Worm (Caenorhabditis elegans) whole organism, L4/young adult: ENCODE results near the gene agt-1.

Experiments
- W03F9.2 ChIP-seq: fragments of 150-350 bp; optimal IDR thresholded peaks from 2 replicates; lab custom pipeline; 2014; ENCODE audit warnings: missing biosample characterization, missing genetic modification characterization
- dao-5 ChIP-seq: sonication (generic microtip); optimal IDR thresholded peaks from 2 replicates; lab custom pipeline; 2016; ENCODE audit warnings: missing genotype, missing genetic modification characterization, moderate library complexity, missing compliant biosample characterization
- him-1 ChIP-seq: sonication (generic microtip); optimal IDR thresholded peaks from 2 replicates; lab custom pipeline; 2016; ENCODE audit warnings: missing genotype, missing genetic modification reagents, missing genetic modification characterization, missing compliant biosample characterization

Gene agt-1

DNA sequence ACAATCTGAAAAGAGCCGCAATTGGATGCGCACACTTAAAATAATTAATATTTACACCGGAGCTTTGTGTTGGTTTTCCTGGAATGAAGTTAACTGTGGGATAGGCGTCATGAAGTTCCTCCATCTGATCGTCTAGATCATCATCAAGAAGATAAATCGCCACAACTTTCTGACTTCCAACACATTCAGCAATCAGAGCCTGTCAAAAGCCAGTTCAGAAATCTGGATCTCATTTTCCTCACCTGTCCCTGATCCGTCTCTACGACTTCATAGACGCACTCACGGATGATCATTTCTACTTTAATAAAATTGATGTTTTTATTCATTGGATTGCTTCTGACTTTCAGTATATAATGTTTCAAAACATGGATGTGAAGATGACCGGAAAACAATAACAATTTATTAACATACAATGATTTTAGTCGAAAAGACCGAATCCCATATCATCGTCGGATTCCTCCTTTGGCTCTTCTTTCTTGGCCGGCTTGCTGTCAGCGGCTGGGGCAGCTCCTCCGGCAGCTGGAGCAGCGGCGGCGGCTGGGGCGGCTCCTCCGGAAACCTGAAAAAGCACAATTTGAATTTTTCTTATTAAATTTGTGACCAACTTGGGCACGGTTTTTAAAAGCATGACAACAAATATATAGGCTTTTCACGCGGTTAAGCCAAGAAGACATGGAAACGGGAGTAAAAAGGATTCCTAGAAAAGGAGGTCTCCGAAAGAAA, at the start of gene agt-1:
Gene agt-1 (minus strand): TSS at position 293 of the 723 bp plus-strand sequence.
- no peak for TF ChIP-seq W03F9.2 (tag; lab: Kevin White, UChicago)
- no peak for TF ChIP-seq him-1 (tag; lab: Kevin White, UChicago)
- no peak for TF ChIP-seq dao-5 (tag; lab: Kevin White, UChicago)

DNA sequence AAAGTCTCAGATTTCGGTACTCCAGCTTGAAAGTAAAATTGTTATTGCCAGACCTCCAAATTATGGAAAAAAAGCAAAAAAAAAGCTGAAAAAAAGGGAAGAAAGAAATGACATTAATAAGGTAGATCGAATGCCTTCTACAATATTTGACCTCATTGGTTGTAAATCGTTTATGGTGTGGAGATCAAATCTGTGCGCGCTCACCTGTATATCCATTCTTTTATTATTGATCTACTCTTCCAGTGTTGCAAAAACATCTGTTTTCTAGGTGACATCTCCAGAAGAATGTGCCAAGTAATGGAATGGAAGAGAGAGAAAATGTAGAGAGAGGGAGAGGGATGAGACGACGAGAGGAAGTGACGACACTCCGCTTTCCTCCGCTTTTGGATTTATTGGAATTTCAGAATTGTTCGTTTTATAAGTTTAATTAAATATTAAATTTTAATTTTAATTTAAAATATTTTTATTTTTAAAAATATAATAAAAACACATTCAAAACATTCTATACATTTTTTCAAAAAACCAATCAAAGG, 46.6 kb upstream of the agt-1 start, which contains the start of the genes pik-1 and aptf-2:
Gene pik-1 (plus strand): TSS at position 303 of the 533 bp plus-strand sequence.
Gene aptf-2 (minus strand): TSS at position 313 of the 533 bp plus-strand sequence.
- TF ChIP-seq W03F9.2 (tag; lab: Kevin White, UChicago): no peak
- no peak for TF ChIP-seq him-1 (tag; lab: Kevin White, UChicago)
- no peak for TF ChIP-seq dao-5 (tag; lab: Kevin White, UChicago)

DNA sequence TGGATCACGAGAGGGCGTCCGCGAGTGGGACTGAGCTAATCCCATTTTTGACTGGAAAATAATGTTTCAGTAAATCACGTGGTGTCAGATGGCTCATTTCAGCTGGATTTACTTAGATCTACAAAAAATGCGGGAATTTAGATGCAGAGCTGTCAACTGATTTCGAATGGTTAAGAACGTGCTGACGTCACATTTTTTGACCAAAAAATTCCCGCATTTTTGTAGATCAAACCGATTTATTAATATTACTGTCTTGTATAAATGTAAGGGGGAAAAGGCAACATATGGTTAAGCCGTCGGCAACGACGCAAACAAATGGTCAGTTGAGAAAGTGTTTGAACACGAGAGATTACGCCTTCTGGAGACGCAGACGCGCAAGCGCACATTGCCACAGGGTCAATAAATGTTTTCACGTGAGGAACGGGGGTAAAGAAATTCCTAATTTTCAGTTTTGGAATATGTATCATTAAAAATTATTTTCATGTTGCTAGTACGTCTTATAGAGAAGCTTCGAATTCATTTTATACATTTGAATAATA, 43.7 kb upstream of the agt-1 start, which contains the start of gene gcl-1:
Gene gcl-1 (minus strand): TSS at position 51 of the 539 bp plus-strand sequence.
- TF ChIP-seq him-1 (tag; lab: Kevin White, UChicago) (no peak), W03F9.2 (tag; lab: Kevin White, UChicago) (no peak), dao-5 (tag; lab: Kevin White, UChicago) (no peak)

DNA sequence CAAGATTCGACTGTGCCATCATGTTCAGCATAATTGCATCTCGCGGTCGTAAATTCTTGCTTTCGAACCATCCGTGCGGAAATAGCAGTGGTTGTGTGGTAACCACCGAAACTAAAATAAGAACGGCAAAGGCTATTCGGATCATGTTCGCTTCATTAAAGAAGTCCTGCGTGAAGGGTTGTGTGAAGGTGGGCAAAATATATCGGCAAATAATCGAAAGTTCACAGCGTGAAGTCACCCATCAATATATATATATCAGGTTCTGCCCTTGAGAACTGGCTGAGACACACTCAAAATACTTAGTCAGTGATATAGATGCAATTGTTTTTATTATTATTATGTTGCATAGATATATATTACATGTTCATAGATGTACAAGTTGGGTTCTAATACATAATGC, 38.8 kb upstream of the agt-1 start, which contains the start of gene Y62E10A.19:
Gene Y62E10A.19 (minus strand): TSS at position 289 of the 400 bp plus-strand sequence.
- TF ChIP-seq him-1 (tag; lab: Kevin White, UChicago) (no peak), dao-5 (tag; lab: Kevin White, UChicago) (no peak), W03F9.2 (tag; lab: Kevin White, UChicago) (no peak)

DNA sequence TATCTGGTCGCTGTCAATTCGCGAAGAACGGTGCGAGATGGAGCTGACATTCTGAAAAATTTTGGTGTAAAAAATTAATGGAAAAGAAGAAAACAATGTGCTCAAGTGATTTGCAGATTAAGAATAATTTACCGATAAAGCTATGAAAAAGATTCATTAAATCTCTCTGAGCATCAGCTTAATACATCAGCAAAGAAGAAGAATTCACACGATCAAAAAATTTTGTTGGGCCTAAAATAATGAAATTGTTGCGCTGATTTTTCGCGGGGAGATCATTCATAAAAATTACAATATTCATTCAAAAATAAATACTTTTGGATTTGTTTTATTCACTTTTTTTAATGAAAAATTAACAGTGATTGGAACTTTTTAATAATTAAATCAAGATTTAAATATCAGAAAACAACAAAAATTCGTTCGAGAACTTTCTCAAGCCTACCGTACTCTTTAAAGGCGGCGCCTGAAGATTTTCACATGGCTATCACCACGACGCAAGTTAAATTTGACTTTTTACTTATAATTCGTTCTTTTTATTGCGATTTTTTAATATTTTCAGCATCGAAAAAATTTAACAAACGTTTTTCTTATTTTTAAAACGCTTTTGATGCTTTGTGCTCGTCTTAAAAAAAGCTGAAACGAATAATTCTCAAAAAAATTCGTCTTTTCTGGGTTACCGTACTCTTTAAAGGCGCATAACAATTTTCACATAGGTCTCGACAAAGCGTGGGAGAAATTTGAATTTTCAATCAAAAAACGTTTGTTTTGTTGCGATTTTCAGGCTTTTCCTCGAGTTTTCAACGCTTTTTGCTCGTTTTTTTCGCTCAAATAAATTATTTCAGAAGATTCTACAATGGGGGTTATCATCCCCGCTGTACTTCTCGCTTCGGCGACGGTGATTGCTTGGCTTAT, 31.5 kb upstream of the agt-1 start, which contains the start of the genes memi-2 and cyp-31A5:
Gene memi-2 (minus strand): TSS at position 51 of the 909 bp plus-strand sequence.
Gene cyp-31A5 (plus strand): TSS at position 834 of the 909 bp plus-strand sequence.
- TF ChIP-seq W03F9.2 (tag; lab: Kevin White, UChicago): no peak
- TF ChIP-seq him-1 (tag; lab: Kevin White, UChicago): no peak
- TF ChIP-seq dao-5 (tag; lab: Kevin White, UChicago): no peak

DNA sequence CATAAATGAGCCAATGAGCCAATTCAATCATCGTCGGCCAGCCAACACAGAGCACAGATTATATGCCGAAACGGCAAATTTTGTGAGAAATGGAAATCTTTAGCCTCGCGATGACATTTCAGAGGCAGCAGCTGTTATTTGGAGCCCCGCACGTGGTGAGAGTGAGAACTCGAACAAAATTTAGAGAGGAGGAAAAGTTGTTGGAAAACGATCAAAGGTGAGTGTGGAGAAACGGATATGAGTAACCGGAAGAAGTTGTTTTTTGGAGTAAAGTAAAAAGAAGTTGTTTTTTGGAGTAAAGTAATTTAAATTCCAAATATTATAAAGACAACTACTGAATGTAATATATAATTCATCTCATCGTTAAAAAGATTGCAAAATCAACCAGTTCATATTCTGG, 29.5 kb upstream of the agt-1 start, which contains the start of gene Y62E10A.13:
Gene Y62E10A.13 (minus strand): TSS at position 326 of the 400 bp plus-strand sequence.
- no peak for TF ChIP-seq W03F9.2 (tag; lab: Kevin White, UChicago)
- no peak for TF ChIP-seq dao-5 (tag; lab: Kevin White, UChicago)
- no peak for TF ChIP-seq him-1 (tag; lab: Kevin White, UChicago)

DNA sequence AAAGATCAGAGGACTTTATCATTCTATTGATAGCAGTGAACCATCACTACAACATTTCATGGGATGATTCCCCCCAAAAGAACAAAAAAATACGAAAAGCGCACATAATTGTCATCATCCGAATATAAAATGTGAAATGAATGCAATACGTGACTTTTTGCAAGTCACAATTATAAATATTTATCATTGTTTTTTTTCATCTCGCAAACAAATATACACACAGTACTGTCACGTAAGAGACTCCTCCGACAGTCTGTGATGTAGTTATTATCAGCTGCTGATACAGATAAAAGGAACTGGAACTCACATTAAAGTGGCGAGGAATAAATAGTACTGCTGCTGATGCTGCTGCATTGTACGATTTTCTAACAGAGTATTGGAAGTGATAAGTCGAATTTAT, 27.2 kb upstream of the agt-1 start:
- TF ChIP-seq him-1 (tag; lab: Kevin White, UChicago) (no peak), dao-5 (tag; lab: Kevin White, UChicago) (no peak), W03F9.2 (tag; lab: Kevin White, UChicago) (no peak)

DNA sequence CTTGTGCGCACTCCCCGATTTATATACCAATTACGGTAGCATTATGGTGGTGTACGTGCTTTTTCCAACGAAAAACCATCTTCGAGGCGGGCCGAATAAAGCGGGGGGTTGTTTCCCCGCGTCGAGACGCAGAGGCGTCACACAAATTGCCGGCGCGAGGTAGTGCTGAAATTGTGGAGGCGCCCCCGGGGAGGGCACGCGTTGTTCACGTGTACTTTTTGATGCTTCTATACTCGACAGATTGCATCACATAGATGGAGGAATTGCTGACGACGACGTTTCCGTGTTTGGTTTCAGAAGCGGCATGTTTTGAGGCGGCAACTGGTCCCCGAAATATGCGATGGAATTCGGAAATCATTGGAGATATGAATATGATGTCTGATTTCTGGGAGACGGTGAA, 26.0 kb upstream of the agt-1 start:
- TF ChIP-seq him-1 (tag; lab: Kevin White, UChicago) (peak; percentile 67), dao-5 (tag; lab: Kevin White, UChicago) (no peak)

DNA sequence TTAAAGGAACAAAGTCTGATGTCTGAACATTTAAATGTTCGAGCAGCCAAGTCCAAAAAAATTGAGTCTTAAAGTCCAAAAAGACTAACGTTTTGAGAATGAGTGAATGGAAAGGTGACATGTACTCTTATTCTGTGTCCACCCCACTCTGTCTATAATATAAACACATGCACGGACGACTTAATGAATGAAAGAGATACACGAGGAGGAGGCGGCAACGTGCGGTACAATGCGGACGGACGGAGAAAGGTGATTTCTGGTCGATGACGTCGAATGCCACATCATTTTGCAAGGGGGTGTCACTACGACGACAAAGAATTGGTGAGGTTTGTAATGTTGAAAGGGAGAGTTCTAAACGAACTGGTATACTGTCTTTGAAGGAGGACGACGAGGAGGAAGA, 25.5 kb upstream of the agt-1 start:
- TF ChIP-seq W03F9.2 (tag; lab: Kevin White, UChicago): no peak
- TF ChIP-seq dao-5 (tag; lab: Kevin White, UChicago): no peak
- no peak for TF ChIP-seq him-1 (tag; lab: Kevin White, UChicago)

DNA sequence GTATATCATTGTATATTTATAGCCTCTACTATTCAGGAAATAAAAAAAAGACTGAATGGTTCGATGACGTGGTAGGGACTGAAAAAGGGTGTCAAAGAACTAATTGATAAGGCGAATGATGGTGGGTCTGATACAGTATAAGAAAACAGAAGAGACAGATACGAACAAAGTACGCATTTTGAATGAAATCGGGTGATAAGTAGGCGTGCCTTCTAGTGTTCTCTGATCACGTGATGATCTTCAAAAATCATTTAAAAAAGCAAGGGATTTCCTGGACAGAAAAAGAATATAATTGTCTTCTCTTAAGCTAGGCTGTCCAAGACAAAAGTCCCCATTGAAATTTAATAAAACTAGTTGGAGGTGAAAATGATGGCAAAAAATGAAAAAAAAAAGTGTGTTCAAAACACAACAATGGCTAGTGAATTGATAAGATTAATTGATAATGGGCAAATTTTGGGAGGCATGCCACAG, 24.1 kb upstream of the agt-1 start:
- TF ChIP-seq dao-5 (tag; lab: Kevin White, UChicago) (no peak), W03F9.2 (tag; lab: Kevin White, UChicago) (peak; percentile 21), him-1 (tag; lab: Kevin White, UChicago) (no peak)

DNA sequence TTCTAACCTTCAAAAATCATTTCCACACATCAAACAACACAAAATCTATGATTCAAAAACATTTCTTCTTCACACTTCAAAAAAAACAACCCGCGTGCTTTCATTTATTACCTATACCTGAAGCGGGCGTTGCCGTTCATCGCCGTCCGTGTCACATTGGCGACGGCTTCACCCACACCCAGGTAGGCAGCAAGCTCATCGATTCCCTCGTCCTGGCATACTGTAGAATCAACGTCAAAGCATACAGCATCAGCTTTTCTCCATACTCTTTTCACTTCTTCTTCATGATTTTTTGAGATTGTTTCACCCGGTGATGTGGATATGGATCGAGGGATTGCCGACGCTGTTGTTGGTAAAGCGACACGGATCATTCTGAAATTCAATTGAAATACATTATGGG, 23.0 kb upstream of the agt-1 start:
- no peak for TF ChIP-seq dao-5 (tag; lab: Kevin White, UChicago)
- no peak for TF ChIP-seq W03F9.2 (tag; lab: Kevin White, UChicago)
- TF ChIP-seq him-1 (tag; lab: Kevin White, UChicago): no peak

DNA sequence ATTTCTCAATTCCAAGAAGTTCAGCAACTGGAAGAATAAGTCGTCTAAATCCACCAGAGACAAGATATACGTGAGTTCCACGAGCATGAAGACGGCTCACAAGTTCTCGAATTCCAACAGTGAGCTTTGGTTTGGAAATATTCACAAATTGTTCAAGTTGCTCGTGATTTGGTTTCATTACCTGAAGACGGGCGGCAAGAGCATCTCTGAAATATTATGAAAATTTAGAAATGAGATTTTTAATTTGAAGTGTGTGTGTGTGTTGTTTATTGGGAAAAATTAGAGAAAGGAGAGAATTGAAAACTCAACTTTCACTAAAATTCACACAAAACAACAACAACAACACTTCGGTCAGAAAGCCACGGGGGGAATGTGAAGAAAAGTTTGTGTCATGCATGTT, 21.6 kb upstream of the agt-1 start:
- no peak for TF ChIP-seq him-1 (tag; lab: Kevin White, UChicago)
- no peak for TF ChIP-seq dao-5 (tag; lab: Kevin White, UChicago)
- no peak for TF ChIP-seq W03F9.2 (tag; lab: Kevin White, UChicago)
